Worm (Caenorhabditis elegans) whole organism, early embryonic: ENCODE measurements around the gene AC3.5.

Experiments used
- B0310.2 ChIP-seq: sonication (generic microtip); optimal IDR thresholded peaks from 2 replicates; lab custom pipeline; 2016; ENCODE audit warnings: mild to moderate bottlenecking, missing genetic modification characterization, missing compliant biosample characterization
- aly-1 ChIP-seq: sonication (generic microtip); optimal IDR thresholded peaks from 2 replicates; lab custom pipeline; 2016; ENCODE audit warnings: missing genetic modification characterization, missing compliant biosample characterization
- ama-1 ChIP-seq: fragments of 150-350 bp; optimal IDR thresholded peaks from 2 replicates; lab custom pipeline; 2014
- ceh-36 ChIP-seq: sonication (generic microtip); optimal IDR thresholded peaks from 2 replicates; lab custom pipeline; 2016; ENCODE audit warnings: missing genetic modification characterization, inconsistent platforms, missing compliant biosample characterization
- flt-1 ChIP-seq: fragments of 200-800 bp; sonication (Bioruptor generic); IDR thresholded peaks from 2 replicates; pipeline ENCODE4 v1.3.6; 2022; ENCODE audit warnings: missing genetic modification characterization, missing compliant biosample characterization
- hmbx-1 ChIP-seq: sonication (generic microtip); optimal IDR thresholded peaks from 2 replicates; lab custom pipeline; 2016; ENCODE audit warnings: mild to moderate bottlenecking, missing genetic modification characterization, missing compliant biosample characterization
- hmg-4 ChIP-seq: fragments of 200-800 bp; sonication (Bioruptor generic); optimal IDR thresholded peaks from 2 replicates; lab custom pipeline; 2018; ENCODE audit warnings: mild to moderate bottlenecking, missing genetic modification characterization, missing compliant biosample characterization
- hnd-1 ChIP-seq: sonication (generic microtip); optimal IDR thresholded peaks from 2 replicates; lab custom pipeline; 2016; ENCODE audit warnings: missing genetic modification characterization, missing compliant biosample characterization
- pes-1 ChIP-seq: fragments of 200-800 bp; sonication (Bioruptor generic); IDR thresholded peaks from 2 replicates; pipeline ENCODE4 v1.3.6; 2022; ENCODE audit warnings: missing genetic modification reagents, missing genetic modification characterization, missing compliant biosample characterization
- sea-1 ChIP-seq: fragments of 200-800 bp; sonication (Bioruptor generic); conservative IDR thresholded peaks from 2 replicates; pipeline ENCODE4 v1.3.6; 2022; ENCODE audit warnings: missing genetic modification characterization, missing compliant biosample characterization
- tra-4 ChIP-seq: sonication (generic microtip); optimal IDR thresholded peaks from 2 replicates; lab custom pipeline; 2017; ENCODE audit warnings: missing genetic modification characterization, missing compliant biosample characterization

DNA sequence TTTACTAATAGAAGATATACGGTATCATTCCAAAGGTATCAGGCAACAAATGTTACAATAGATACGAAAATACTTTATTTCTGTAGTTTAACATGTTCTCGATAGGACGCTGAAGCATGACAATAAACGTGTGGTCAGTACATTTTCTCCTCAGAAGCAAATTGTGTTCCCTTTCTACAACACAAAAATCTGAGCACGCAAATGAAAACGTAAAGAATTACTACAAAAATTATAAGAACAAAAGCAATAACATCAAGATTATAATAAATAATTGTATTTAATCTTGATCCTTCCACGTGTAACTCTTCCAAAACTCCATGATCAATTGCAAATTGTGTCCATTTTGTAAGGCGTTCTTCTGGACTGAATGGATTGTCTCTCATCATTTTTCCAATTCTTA is 8.6 kb upstream of the AC3.5 start:
- no peak for TF ChIP-seq hmg-4 (GFP tag; lab: Kevin White, UChicago)
- TF ChIP-seq ama-1 (lab: Kevin White, UChicago), result no peak
- TF ChIP-seq pes-1, result no peak
- no peak for TF ChIP-seq sea-1 (GFP tag; lab: Robert Waterston, UW)
- TF ChIP-seq hmbx-1 (tag; lab: Kevin White, UChicago), result no peak
- no peak for TF ChIP-seq B0310.2 (tag; lab: Kevin White, UChicago)
- TF ChIP-seq aly-1 (tag; lab: Kevin White, UChicago), result no peak
- TF ChIP-seq tra-4 (tag; lab: Kevin White, UChicago), result no peak
- TF ChIP-seq hnd-1 (tag; lab: Kevin White, UChicago), result no peak
- no peak for TF ChIP-seq ceh-36 (tag; lab: Kevin White, UChicago)
- no peak for TF ChIP-seq flt-1 (GFP tag; lab: Robert Waterston, UW)
